Fruit fly (Drosophila melanogaster): ENCODE data around the gene CG14314.

CG14314 gene

dm6 chr3R:18226809-18227157, 10.8 kb downstream of the CG14314 start:
- TF ChIP-seq Sin3A (optimal IDR thresholded peaks at IDR 0.05) (no peak), psq (optimal IDR thresholded peaks at IDR 0.05) (no peak), Myc (optimal IDR thresholded peaks at IDR 0.05) (no peak), insv (optimal IDR thresholded peaks at IDR 0.05) (no peak), h (optimal IDR thresholded peaks at IDR 0.05) (no peak), ttk (optimal IDR thresholded peaks at IDR 0.05) (no peak)

DNA sequence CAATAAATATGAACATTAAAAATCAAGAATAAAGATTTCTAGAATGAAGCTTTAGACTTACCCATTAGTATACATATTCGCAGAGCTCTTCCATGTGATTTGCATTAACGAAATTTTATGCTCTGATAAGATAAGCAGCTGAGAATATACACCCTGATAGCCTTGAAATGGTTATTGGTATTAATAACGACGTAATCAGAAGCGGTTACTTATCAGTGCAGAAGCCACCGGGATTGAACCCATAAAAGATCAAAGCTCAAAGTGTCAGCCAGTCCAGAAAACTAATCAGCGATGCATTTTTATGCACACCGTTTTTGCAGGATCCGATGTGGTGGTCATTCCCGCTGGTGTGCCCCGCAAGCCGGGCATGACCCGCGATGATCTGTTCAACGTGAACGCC, 11.4 kb downstream of the CG14314 start:
- no peak for TF ChIP-seq insv (optimal IDR thresholded peaks at IDR 0.05)
- TF ChIP-seq ttk (optimal IDR thresholded peaks at IDR 0.05), result no peak
- TF ChIP-seq h (optimal IDR thresholded peaks at IDR 0.05), result no peak
- no peak for TF ChIP-seq psq (optimal IDR thresholded peaks at IDR 0.05)
- no peak for TF ChIP-seq Sin3A (optimal IDR thresholded peaks at IDR 0.05)
- no peak for TF ChIP-seq Myc (optimal IDR thresholded peaks at IDR 0.05)

- no peak for TF ChIP-seq ttk (optimal IDR thresholded peaks at IDR 0.05)
- no peak for TF ChIP-seq Sin3A (optimal IDR thresholded peaks at IDR 0.05)
- TF ChIP-seq psq (optimal IDR thresholded peaks at IDR 0.05), result no peak
- no peak for TF ChIP-seq insv (optimal IDR thresholded peaks at IDR 0.05)
- TF ChIP-seq h (optimal IDR thresholded peaks at IDR 0.05), result no peak
- TF ChIP-seq Myc (optimal IDR thresholded peaks at IDR 0.05), result no peak
Observed at dm6 chr3R:18228713-18229222, 12.8 kb downstream of the CG14314 start.

dm6 chr3R:18230229-18230628, 14.3 kb downstream of the CG14314 start:
- no peak for TF ChIP-seq h (optimal IDR thresholded peaks at IDR 0.05)
- TF ChIP-seq insv (optimal IDR thresholded peaks at IDR 0.05), result no peak
- no peak for TF ChIP-seq Myc (optimal IDR thresholded peaks at IDR 0.05)
- no peak for TF ChIP-seq ttk (optimal IDR thresholded peaks at IDR 0.05)
- no peak for TF ChIP-seq Sin3A (optimal IDR thresholded peaks at IDR 0.05)
- TF ChIP-seq psq (optimal IDR thresholded peaks at IDR 0.05), result no peak

DNA sequence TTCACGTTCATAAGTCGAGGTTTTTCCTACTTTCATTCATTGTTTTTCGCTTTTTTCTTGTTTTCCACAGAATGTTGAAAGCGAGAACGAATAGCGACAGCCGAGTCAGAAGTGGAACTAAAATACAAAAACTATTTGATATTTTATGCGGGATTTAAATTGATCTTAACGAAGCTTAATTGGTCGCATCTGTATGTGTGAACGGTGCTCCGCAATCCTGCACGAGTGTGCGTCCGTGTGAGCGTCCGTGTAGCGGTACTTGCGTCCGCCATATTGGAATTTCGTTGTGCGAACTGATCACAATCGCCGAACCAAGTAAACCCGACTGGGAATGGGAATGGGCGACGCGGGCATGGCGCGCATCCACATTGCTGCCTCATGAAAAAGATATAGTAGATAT, 16.2 kb downstream of the CG14314 start:
- TF ChIP-seq Sin3A (optimal IDR thresholded peaks at IDR 0.05) (no peak), h (optimal IDR thresholded peaks at IDR 0.05) (no peak), ttk (optimal IDR thresholded peaks at IDR 0.05) (no peak), insv (optimal IDR thresholded peaks at IDR 0.05) (no peak), Myc (optimal IDR thresholded peaks at IDR 0.05) (no peak), psq (optimal IDR thresholded peaks at IDR 0.05) (no peak)

DNA sequence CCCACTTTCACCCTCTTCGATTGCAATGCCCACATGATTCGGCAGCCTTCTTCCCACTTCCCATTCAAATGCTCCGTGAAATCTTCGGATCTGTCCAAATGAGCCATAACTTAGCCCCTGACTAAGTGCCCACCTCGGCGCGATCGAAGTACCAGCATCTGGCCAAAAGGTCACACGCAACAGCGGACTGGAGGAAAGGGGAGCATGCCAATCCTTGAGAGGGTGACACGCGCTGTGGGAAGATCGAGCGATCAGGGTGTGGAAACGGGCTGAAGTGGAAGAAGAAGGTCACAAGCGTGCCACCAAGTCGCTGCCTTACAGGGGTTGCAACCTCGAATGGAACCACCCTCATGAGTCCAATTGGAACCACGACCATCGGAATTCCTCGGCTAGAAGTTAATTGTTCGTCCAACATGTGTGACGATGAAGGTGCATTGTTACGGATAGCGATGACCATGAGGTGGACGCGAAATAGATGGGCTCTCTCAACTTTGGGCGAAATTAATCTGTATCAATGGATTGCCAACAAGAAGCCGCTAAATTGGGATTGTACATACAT, 18.8 kb downstream of the CG14314 start:
- TF ChIP-seq Myc (optimal IDR thresholded peaks at IDR 0.05) (no peak), Sin3A (optimal IDR thresholded peaks at IDR 0.05) (no peak), ttk (optimal IDR thresholded peaks at IDR 0.05) (no peak), h (optimal IDR thresholded peaks at IDR 0.05) (no peak), insv (optimal IDR thresholded peaks at IDR 0.05) (no peak), psq (optimal IDR thresholded peaks at IDR 0.05) (no peak)

DNA sequence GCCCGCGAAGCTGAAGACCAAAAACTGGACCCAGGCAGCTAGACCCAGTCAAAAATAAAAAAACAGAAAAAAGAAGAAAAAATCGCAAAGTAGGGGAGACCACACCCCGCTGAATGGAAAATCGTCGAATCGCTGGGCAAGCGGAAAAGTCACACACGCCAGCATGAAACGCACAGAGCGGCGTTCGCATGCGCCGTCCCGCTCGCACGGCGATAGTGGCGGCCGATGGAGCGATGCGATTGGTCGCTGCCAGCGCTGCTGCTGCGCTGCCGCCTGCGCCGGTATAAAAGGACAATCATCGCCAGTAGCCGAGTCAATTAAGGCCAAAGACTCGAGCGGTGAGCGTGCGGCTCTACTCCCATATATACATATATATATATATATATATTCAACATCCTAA, 19.9 kb downstream of the CG14314 start, which contains the start of gene repo:
Gene repo (plus strand): TSS at position 314 of the 400 bp plus-strand sequence.
- no peak for TF ChIP-seq insv (optimal IDR thresholded peaks at IDR 0.05)

dm6 chr3R:18242089-18242955, 26.4 kb downstream of the CG14314 start, which contains the start of the genes CG7156 and 14-3-3epsilon:
Gene CG7156 (minus strand): TSS chr3R:18242159.
Gene 14-3-3epsilon (plus strand): TSS chr3R:18242531.
- TF ChIP-seq Sin3A (optimal IDR thresholded peaks at IDR 0.05) (no peak), ttk (optimal IDR thresholded peaks at IDR 0.05) (no peak), psq (optimal IDR thresholded peaks at IDR 0.05) (no peak), h (optimal IDR thresholded peaks at IDR 0.05) (no peak), insv (optimal IDR thresholded peaks at IDR 0.05) (no peak), Myc (optimal IDR thresholded peaks at IDR 0.05) (no peak)

DNA sequence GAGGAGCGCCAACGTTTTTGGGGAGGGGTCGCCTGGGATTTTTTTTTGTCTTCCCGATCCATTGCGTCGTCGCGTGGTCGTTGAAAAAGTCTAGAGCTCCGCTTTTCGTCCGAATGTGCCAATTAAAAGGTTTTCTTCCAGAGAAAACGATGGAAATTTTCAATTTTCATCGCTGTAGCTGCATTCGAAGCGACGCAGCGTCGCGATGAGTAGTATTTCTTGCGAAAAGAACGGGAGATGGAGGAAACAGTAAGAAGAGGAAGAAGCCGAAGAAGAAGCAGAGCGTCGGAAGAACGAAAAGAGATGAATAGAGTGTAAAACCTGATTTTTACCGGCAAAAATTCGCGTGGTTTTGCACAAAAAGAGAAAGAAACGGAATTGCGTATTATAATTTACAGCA, 27.1 kb downstream of the CG14314 start:
- TF ChIP-seq insv (optimal IDR thresholded peaks at IDR 0.05), result no peak
- no peak for TF ChIP-seq Myc (optimal IDR thresholded peaks at IDR 0.05)
- TF ChIP-seq psq (optimal IDR thresholded peaks at IDR 0.05), result no peak
- no peak for TF ChIP-seq h (optimal IDR thresholded peaks at IDR 0.05)
- no peak for TF ChIP-seq ttk (optimal IDR thresholded peaks at IDR 0.05)
- TF ChIP-seq Sin3A (optimal IDR thresholded peaks at IDR 0.05), result no peak

dm6 chr3R:18243718-18244170, 27.8 kb downstream of the CG14314 start:
- TF ChIP-seq ttk (optimal IDR thresholded peaks at IDR 0.05) (no peak), Sin3A (optimal IDR thresholded peaks at IDR 0.05) (no peak), insv (optimal IDR thresholded peaks at IDR 0.05) (no peak), Myc (optimal IDR thresholded peaks at IDR 0.05) (no peak), h (optimal IDR thresholded peaks at IDR 0.05) (no peak), psq (optimal IDR thresholded peaks at IDR 0.05) (no peak)

DNA sequence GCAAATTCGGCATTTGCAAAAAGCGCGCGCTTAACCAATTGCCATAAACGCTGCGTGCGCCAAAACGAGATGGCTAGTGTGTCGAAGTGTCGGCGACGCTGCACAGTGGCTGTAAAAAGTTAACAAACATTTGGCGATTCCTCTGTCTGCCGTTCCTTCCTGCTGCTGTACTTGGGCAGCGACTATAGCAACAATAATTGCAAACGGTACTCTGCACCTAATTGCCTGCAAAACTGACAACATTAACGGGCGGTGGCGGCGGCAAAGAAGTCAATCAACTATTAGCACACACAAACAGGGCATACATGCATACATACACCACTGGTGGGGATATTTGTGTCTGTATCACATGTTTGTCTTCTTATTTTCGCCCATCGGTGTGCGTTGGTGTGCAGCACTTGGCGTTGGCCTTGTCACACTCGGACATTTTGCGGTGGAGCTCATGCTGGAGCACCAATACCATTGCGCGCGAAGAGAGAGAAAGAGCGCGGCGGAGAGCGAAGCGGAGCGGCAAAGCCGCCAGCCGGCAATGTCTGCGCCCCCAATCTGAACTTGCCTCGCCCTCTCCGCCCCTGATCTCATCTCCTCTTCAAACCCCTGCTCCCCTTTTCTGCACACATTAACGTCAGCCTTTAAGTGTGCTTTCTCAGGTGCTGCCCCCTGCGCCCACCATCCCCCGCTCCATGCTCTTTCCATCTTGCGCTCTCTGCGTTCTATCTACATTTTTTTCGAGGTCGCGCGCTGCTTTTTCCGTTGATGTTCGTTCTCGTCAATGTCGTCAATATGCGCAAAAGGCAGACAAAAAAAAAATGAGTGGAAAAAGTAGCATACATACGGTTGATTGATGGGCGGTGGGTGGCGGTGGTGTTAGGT, 28.5 kb downstream of the CG14314 start:
- TF ChIP-seq insv (optimal IDR thresholded peaks at IDR 0.05) (no peak), h (optimal IDR thresholded peaks at IDR 0.05) (no peak), psq (optimal IDR thresholded peaks at IDR 0.05) (no peak)
